Fruit fly (Drosophila melanogaster) whole organism, embryonic: ENCODE data around the gene Obp73a.

Experiments used
- BtbVII ChIP-seq: fragments of 200-800 bp; sonication (Bioruptor generic); optimal IDR thresholded peaks from 3 replicates; lab custom pipeline; 2017; ENCODE audit warnings: missing biosample characterization, mild to moderate bottlenecking, missing genetic modification characterization
- CG10209 ChIP-seq: fragments of 200-800 bp; sonication (Bioruptor generic); optimal IDR thresholded peaks from 3 replicates; lab custom pipeline; 2017; ENCODE audit warnings: missing biosample characterization, mild to moderate bottlenecking, missing genetic modification characterization, missing genetic modification reagents
- CG10654 ChIP-seq: fragments of 200-800 bp; sonication (Bioruptor generic); optimal IDR thresholded peaks from 2 replicates; lab custom pipeline; 2016; ENCODE audit warnings: missing biosample characterization, missing genetic modification characterization
- CG11085 ChIP-seq: fragments of 200-800 bp; sonication (Bioruptor generic); IDR thresholded peaks from 2 replicates; pipeline ENCODE4 v1.3.6; 2022; ENCODE audit warnings: missing biosample characterization, missing genetic modification characterization
- CG12071 ChIP-seq: fragments of 200-800 bp; sonication (Bioruptor generic); optimal IDR thresholded peaks from 3 replicates; lab custom pipeline; 2018; ENCODE audit warnings: missing biosample characterization, mild to moderate bottlenecking, missing genetic modification characterization
- CG12391 ChIP-seq: fragments of 200-800 bp; sonication (Bioruptor generic); optimal IDR thresholded peaks from 3 replicates; lab custom pipeline; 2018; ENCODE audit warnings: missing biosample characterization, mild to moderate bottlenecking, missing genetic modification characterization, moderate library complexity
- CG12769 ChIP-seq: fragments of 200-800 bp; sonication (Bioruptor generic); optimal IDR thresholded peaks from 2 replicates; lab custom pipeline; 2019; ENCODE audit warnings: missing biosample characterization, mild to moderate bottlenecking, missing genetic modification characterization, moderate library complexity
- CG12942 ChIP-seq: fragments of 200-800 bp; sonication (Bioruptor generic); optimal IDR thresholded peaks from 3 replicates; lab custom pipeline; 2016; ENCODE audit warnings: missing biosample characterization, missing genetic modification characterization
- CG17912 ChIP-seq: fragments of 200-800 bp; sonication (Bioruptor generic); optimal IDR thresholded peaks from 2 replicates; lab custom pipeline; 2018; ENCODE audit warnings: missing biosample characterization, mild to moderate bottlenecking, missing genetic modification characterization
- CG18599 ChIP-seq: fragments of 200-800 bp; sonication (Bioruptor generic); optimal IDR thresholded peaks from 3 replicates; lab custom pipeline; 2017; ENCODE audit warnings: missing biosample characterization, missing genetic modification characterization, mild to moderate bottlenecking, moderate library complexity, missing genetic modification reagents
- CG31224 ChIP-seq: fragments of 200-800 bp; sonication (Bioruptor generic); IDR thresholded peaks from 2 replicates; pipeline ENCODE4 v1.3.6; 2022; ENCODE audit warnings: missing biosample characterization, missing genetic modification characterization
- CG3407 ChIP-seq: fragments of 200-800 bp; sonication (Bioruptor generic); optimal IDR thresholded peaks from 2 replicates; lab custom pipeline; 2018; ENCODE audit warnings: missing biosample characterization, mild to moderate bottlenecking, missing genetic modification characterization
- CG6175 ChIP-seq: fragments of 200-800 bp; sonication (Bioruptor generic); IDR thresholded peaks from 3 replicates; pipeline ENCODE4 v1.3.6; 2022; ENCODE audit warnings: missing biosample characterization, missing genetic modification characterization
- CG7357 ChIP-seq: fragments of 200-800 bp; sonication (Bioruptor generic); IDR thresholded peaks from 3 replicates; pipeline ENCODE4 v1.3.6; 2022; ENCODE audit warnings: missing biosample characterization, missing genetic modification characterization
- CG8290 ChIP-seq, 3 experiments: fragments of 200-800 bp; sonication (Bioruptor generic); optimal IDR thresholded peaks; 2 replicates each; lab custom pipeline; 2016 to 2019; ENCODE audit warnings: missing biosample characterization in 3 of 3, missing genetic modification characterization in 3 of 3, mild to moderate bottlenecking in 2 of 3, moderate library complexity in 1 of 3
- CG8359 ChIP-seq: fragments of 200-800 bp; sonication (Bioruptor generic); optimal IDR thresholded peaks from 2 replicates; lab custom pipeline; 2017; ENCODE audit warnings: missing biosample characterization, mild to moderate bottlenecking, missing genetic modification characterization, borderline replicate concordance
- CG8924 ChIP-seq: fragments of 200-800 bp; optimal IDR thresholded peaks from 3 replicates; lab custom pipeline; 2019; ENCODE audit warnings: missing biosample characterization, mild to moderate bottlenecking, missing genetic modification characterization, moderate library complexity
- D ChIP-seq, 2 experiments: fragments of 200-800 bp in 1 of 2; fragments of >200 bp in 1 of 2; sonication (Bioruptor generic) in 1 of 2; optimal IDR thresholded peaks; 2 replicates in 1 of 2; 3 replicates in 1 of 2; lab custom pipeline; 2017; ENCODE audit warnings: mild to moderate bottlenecking in 1 of 2, missing biosample characterization in 1 of 2, missing genetic modification characterization in 1 of 2, missing genetic modification reagents in 1 of 2
- Deaf1 ChIP-seq: fragments of 200-800 bp; optimal IDR thresholded peaks from 3 replicates; lab custom pipeline; 2019; ENCODE audit warnings: missing biosample characterization, mild to moderate bottlenecking, missing genetic modification characterization, moderate library complexity
- Drgx ChIP-seq: fragments of 200-800 bp; sonication (Bioruptor generic); IDR thresholded peaks from 2 replicates; pipeline ENCODE4 v1.3.6; 2022; ENCODE audit warnings: missing biosample characterization, missing genetic modification characterization
- Fer1 ChIP-seq: fragments of 200-800 bp; sonication (Bioruptor generic); optimal IDR thresholded peaks from 2 replicates; lab custom pipeline; 2017; ENCODE audit warnings: missing biosample characterization, mild to moderate bottlenecking, missing genetic modification characterization
- Hey ChIP-seq: fragments of 200-800 bp; sonication (Bioruptor generic); optimal IDR thresholded peaks from 3 replicates; lab custom pipeline; 2018; ENCODE audit warnings: missing biosample characterization, mild to moderate bottlenecking, missing genetic modification characterization
- HmgZ ChIP-seq: fragments of 200-800 bp; sonication (Bioruptor generic); optimal IDR thresholded peaks from 2 replicates; lab custom pipeline; 2018; ENCODE audit warnings: missing biosample characterization, mild to moderate bottlenecking, missing genetic modification characterization
- Hmr ChIP-seq: fragments of 200-800 bp; sonication (Bioruptor generic); optimal IDR thresholded peaks from 3 replicates; lab custom pipeline; 2017; ENCODE audit warnings: mild to moderate bottlenecking, missing biosample characterization, missing genetic modification reagents, missing genetic modification characterization
- Jarid2 ChIP-seq: fragments of 200-800 bp; sonication (Bioruptor generic); optimal IDR thresholded peaks from 3 replicates; lab custom pipeline; 2017; ENCODE audit warnings: mild to moderate bottlenecking, missing biosample characterization, missing genetic modification reagents, missing genetic modification characterization
- Med ChIP-seq: fragments of 200-800 bp; sonication (Bioruptor generic); peaks from one replicate; lab custom pipeline; 2016; ENCODE audit warnings: missing biosample characterization, missing genetic modification characterization, mild to moderate bottlenecking, inconsistent platforms, moderate library complexity
- Opbp ChIP-seq: fragments of 200-800 bp; sonication (Bioruptor generic); IDR thresholded peaks from 3 replicates; pipeline ENCODE4 v1.3.6; 2022; ENCODE audit warnings: missing biosample characterization, missing genetic modification characterization; ENCODE audit not compliant: partially characterized antibody
- Pdp1 ChIP-seq, 2 experiments: fragments of 200-800 bp; sonication (Bioruptor generic); optimal IDR thresholded peaks; 3 replicates each; lab custom pipeline; 2016; ENCODE audit warnings: missing biosample characterization in 2 of 2, missing genetic modification characterization in 2 of 2, mild to moderate bottlenecking in 1 of 2, moderate library complexity in 1 of 2
- Rx ChIP-seq: fragments of 200-800 bp; sonication (Bioruptor generic); IDR thresholded peaks from 2 replicates; pipeline ENCODE4 v1.3.6; 2022; ENCODE audit warnings: missing biosample characterization, missing genetic modification characterization
- Ssrp ChIP-seq: fragments of 200-800 bp; sonication (Bioruptor generic); optimal IDR thresholded peaks from 2 replicates; lab custom pipeline; 2018; ENCODE audit warnings: missing biosample characterization, mild to moderate bottlenecking, missing genetic modification characterization, moderate library complexity
- Xrp1 ChIP-seq: fragments of 200-800 bp; sonication (Bioruptor generic); IDR thresholded peaks from 2 replicates; pipeline ENCODE4 v1.3.6; 2022; ENCODE audit warnings: missing biosample characterization, missing genetic modification characterization
- ato ChIP-seq: fragments of 200-800 bp; sonication (Bioruptor generic); IDR thresholded peaks from 2 replicates; pipeline ENCODE4 v1.3.6; 2022; ENCODE audit warnings: missing biosample characterization, missing genetic modification characterization; ENCODE audit not compliant: partially characterized antibody
- cato ChIP-seq: fragments of 200-800 bp; sonication (Bioruptor generic); optimal IDR thresholded peaks from 2 replicates; lab custom pipeline; 2016; ENCODE audit warnings: missing biosample characterization, missing genetic modification characterization, borderline replicate concordance
- chn ChIP-seq: fragments of 200-800 bp; sonication (Bioruptor generic); optimal IDR thresholded peaks from 2 replicates; lab custom pipeline; 2016; ENCODE audit warnings: missing biosample characterization, missing genetic modification characterization
- ci ChIP-seq: fragments of 200-800 bp; sonication (Bioruptor generic); IDR thresholded peaks from 3 replicates; pipeline ENCODE4 v1.3.6; 2022; ENCODE audit warnings: missing biosample characterization, missing genetic modification characterization
- crol ChIP-seq: fragments of 200-800 bp; sonication (Bioruptor generic); IDR thresholded peaks from 2 replicates; pipeline ENCODE4 v1.3.6; 2022; ENCODE audit warnings: missing biosample characterization, missing genetic modification characterization
- crp ChIP-seq, 2 experiments: fragments of 200-800 bp; sonication (Bioruptor generic); optimal IDR thresholded peaks; 2 replicates in 1 of 2; 3 replicates in 1 of 2; lab custom pipeline; 2017; ENCODE audit warnings: missing biosample characterization in 2 of 2, missing genetic modification characterization in 2 of 2, mild to moderate bottlenecking in 1 of 2, moderate library complexity in 1 of 2
- exex ChIP-seq: fragments of 200-800 bp; sonication (Bioruptor generic); optimal IDR thresholded peaks from 4 replicates; lab custom pipeline; 2018; ENCODE audit warnings: missing biosample characterization, mild to moderate bottlenecking, missing genetic modification characterization, moderate library complexity
- ftz-f1 ChIP-seq: fragments of 200-800 bp; sonication (Bioruptor generic); optimal IDR thresholded peaks from 2 replicates; lab custom pipeline; 2016; ENCODE audit warnings: missing biosample characterization, missing genetic modification characterization
- klu ChIP-seq: fragments of 200-800 bp; sonication (Bioruptor generic); IDR thresholded peaks from 2 replicates; pipeline ENCODE4 v1.3.6; 2022; ENCODE audit warnings: missing biosample characterization, missing genetic modification characterization
- kni ChIP-seq: fragments of 200-800 bp; sonication (Bioruptor generic); optimal IDR thresholded peaks from 3 replicates; lab custom pipeline; 2017; ENCODE audit warnings: mild to moderate bottlenecking, missing biosample characterization, missing genetic modification reagents, missing genetic modification characterization
- mirr ChIP-seq: fragments of 200-800 bp; sonication (Bioruptor generic); optimal IDR thresholded peaks from 3 replicates; lab custom pipeline; 2018; ENCODE audit warnings: missing biosample characterization, mild to moderate bottlenecking, missing genetic modification characterization
- odd ChIP-seq: fragments of 200-800 bp; sonication (Bioruptor generic); optimal IDR thresholded peaks from 2 replicates; lab custom pipeline; 2017; ENCODE audit warnings: missing biosample characterization, mild to moderate bottlenecking, missing genetic modification characterization
- pum ChIP-seq: fragments of 200-800 bp; sonication (Bioruptor generic); optimal IDR thresholded peaks from 2 replicates; lab custom pipeline; 2016; ENCODE audit warnings: missing biosample characterization, missing genetic modification characterization
- sug ChIP-seq: fragments of 200-800 bp; optimal IDR thresholded peaks from 2 replicates; lab custom pipeline; 2019; ENCODE audit warnings: missing biosample characterization, mild to moderate bottlenecking, missing genetic modification characterization, moderate library complexity
- ttk ChIP-seq: fragments of 200-800 bp; sonication (Bioruptor generic); IDR thresholded peaks from 2 replicates; pipeline ENCODE4 v2.1.2; 2022; ENCODE audit warnings: missing biosample characterization, missing genetic modification characterization
- yki ChIP-seq: fragments of >200 bp; optimal IDR thresholded peaks from 3 replicates; lab custom pipeline; 2018
- zfh1 ChIP-seq: fragments of 200-800 bp; sonication (Bioruptor generic); IDR thresholded peaks from 3 replicates; pipeline ENCODE4 v1.3.6; 2022; ENCODE audit warnings: missing biosample characterization, missing genetic modification characterization

Gene Obp73a

DNA sequence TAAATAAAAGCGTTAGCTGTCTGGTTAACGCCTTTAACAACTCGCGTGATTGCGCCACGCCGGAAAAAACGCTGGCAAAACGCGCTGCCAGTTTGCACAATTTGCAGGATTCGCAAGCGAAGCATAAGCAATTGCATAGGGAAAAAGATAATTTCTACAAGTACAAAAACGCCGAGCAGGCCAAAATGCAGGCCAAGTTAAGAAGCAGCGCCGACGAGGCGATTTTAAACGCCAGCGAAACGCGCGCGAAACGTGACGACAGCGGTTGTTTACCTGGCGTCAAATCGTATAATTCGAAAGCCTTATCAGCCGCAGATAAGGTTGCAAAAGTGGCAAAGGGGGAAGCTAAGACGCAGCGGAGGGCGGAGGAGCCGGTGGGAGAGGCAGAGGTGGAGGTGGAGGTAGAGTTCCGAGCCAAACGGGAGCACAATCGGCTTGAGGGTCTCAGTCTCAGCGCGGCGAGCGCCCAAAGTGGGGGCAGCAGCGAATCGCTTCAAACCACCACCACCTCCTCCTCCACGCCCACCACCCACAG is 37.0 kb downstream of the Obp73a start:
- TF ChIP-seq CG6175 (GFP tag; lab: Robert Waterston, UW) (peak; percentile 75), BtbVII (GFP tag; lab: Kevin White, UChicago) (peak; percentile 29), odd (peak; percentile 16), ato (GFP tag; lab: Robert Waterston, UW) (no peak), Drgx (GFP tag; lab: Robert Waterston, UW) (no peak), CG18599 (GFP tag; lab: Kevin White, UChicago) (peak; percentile 68), Rx (GFP tag; lab: Robert Waterston, UW) (0 out of 2 replicates have a peak, but pooled peaks have one; percentile 3), crol (GFP tag; lab: Robert Waterston, UW) (peak; percentile 95), D (optimal IDR thresholded peaks at IDR 0.05; lab: Kevin White, UChicago) (no peak), D (GFP tag; optimal IDR thresholded peaks at IDR 0.05; lab: Kevin White, UChicago) (no peak), HmgZ (peak; percentile 61), kni (GFP tag; lab: Kevin White, UChicago) (no peak), Hey (peak; percentile 39), ci (GFP tag; lab: Robert Waterston, UW) (peak; percentile 46; the same call in 1 of the 3 replicates), Fer1 (GFP tag; lab: Kevin White, UChicago) (peak; percentile 29), pum (GFP tag; lab: Kevin White, UChicago) (no peak), Pdp1 (GFP tag; optimal IDR thresholded peaks at IDR 0.05; lab: Kevin White, UChicago) (peak in 1 of 2 experiments; percentile 17), cato (GFP tag; lab: Kevin White, UChicago) (no peak), exex (tag; lab: Kevin White, UChicago) (peak; percentile 53), CG12942 (GFP tag; lab: Kevin White, UChicago) (no peak), Xrp1 (GFP tag; lab: Robert Waterston, UW) (no peak), CG10209 (GFP tag; lab: Kevin White, UChicago) (no peak), chn (GFP tag; lab: Kevin White, UChicago) (no peak), Med (GFP tag; lab: Kevin White, UChicago) (peak; percentile 63), Opbp (GFP tag; lab: Robert Waterston, UW) (0 out of 3 replicates have a peak, but pooled peaks have one; percentile 21), CG17912 (no peak), CG11085 (GFP tag; lab: Robert Waterston, UW) (peak; percentile 6; the same call in 1 of the 2 replicates), zfh1 (GFP tag; lab: Robert Waterston, UW) (0 out of 3 replicates have a peak, but pooled peaks have one; percentile 15), CG8924 (tag; lab: Kevin White, UChicago) (no peak), ttk (GFP tag; lab: Robert Waterston, UW) (no peak), CG8290 (GFP tag; optimal IDR thresholded peaks at IDR 0.05; lab: Kevin White, UChicago) (no peak), CG8290 (tag; optimal IDR thresholded peaks at IDR 0.05; lab: Kevin White, UChicago) (peak in 1 of 2 experiments; percentile 16), CG10654 (no peak), crp (GFP tag; optimal IDR thresholded peaks at IDR 0.05; lab: Kevin White, UChicago) (no peak), CG12071 (GFP tag; lab: Kevin White, UChicago) (peak; percentile 12), Jarid2 (peak; percentile 28), CG3407 (GFP tag; lab: Kevin White, UChicago) (no peak), Ssrp (tag; lab: Kevin White, UChicago) (no peak), CG7357 (no peak), CG12769 (tag; lab: Kevin White, UChicago) (peak; percentile 53), klu (no peak), ftz-f1 (GFP tag; lab: Kevin White, UChicago) (peak; percentile 3), Deaf1 (tag; lab: Kevin White, UChicago) (peak; percentile 39), mirr (GFP tag; lab: Kevin White, UChicago) (peak; percentile 27), sug (tag; lab: Kevin White, UChicago) (peak; percentile 56), CG8359 (GFP tag; lab: Kevin White, UChicago) (peak; percentile 100), CG12391 (tag; lab: Kevin White, UChicago) (no peak), Hmr (GFP tag; lab: Kevin White, UChicago) (peak; percentile 34), yki (lab: Kevin White, UChicago) (no peak), CG31224 (GFP tag; lab: Robert Waterston, UW) (no peak)
